Fruit fly (Drosophila melanogaster) whole organism, embryonic: ENCODE measurements around the gene CG12947.

Experiments
- CG11456 ChIP-seq: fragments of 200-800 bp; sonication (Bioruptor generic); IDR thresholded peaks from 3 replicates; pipeline ENCODE4 v1.3.6; 2022; ENCODE audit warnings: missing biosample characterization, missing genetic modification characterization
- CG14667 ChIP-seq: fragments of 200-800 bp; sonication (Bioruptor generic); IDR thresholded peaks from 2 replicates; pipeline ENCODE4 v1.3.6; 2022; ENCODE audit warnings: missing biosample characterization, missing genetic modification characterization
- CG5953 ChIP-seq: fragments of 200-800 bp; sonication (Bioruptor generic); IDR thresholded peaks from 2 replicates; pipeline ENCODE4 v1.3.6; 2022; ENCODE audit warnings: missing biosample characterization, missing genetic modification characterization
- E2f2 ChIP-seq: fragments of 200-800 bp; sonication (Bioruptor generic); IDR thresholded peaks from 2 replicates; pipeline ENCODE4 v1.3.6; 2022; ENCODE audit warnings: missing biosample characterization, missing genetic modification characterization
- Sin3A ChIP-seq: fragments of >200 bp; optimal IDR thresholded peaks from 2 replicates; lab custom pipeline; 2018
- bab2 ChIP-seq: fragments of 200-800 bp; sonication (Bioruptor generic); optimal IDR thresholded peaks from 2 replicates; lab custom pipeline; 2016; ENCODE audit warnings: missing biosample characterization, missing genetic modification characterization
- grau ChIP-seq: fragments of 200-800 bp; optimal IDR thresholded peaks from 3 replicates; lab custom pipeline; 2019; ENCODE audit warnings: missing biosample characterization, mild to moderate bottlenecking, missing genetic modification characterization, moderate library complexity
- sr ChIP-seq: fragments of 200-800 bp; sonication (Bioruptor generic); IDR thresholded peaks from 3 replicates; pipeline ENCODE4 v1.3.6; 2022; ENCODE audit warnings: missing biosample characterization, missing genetic modification characterization

DNA sequence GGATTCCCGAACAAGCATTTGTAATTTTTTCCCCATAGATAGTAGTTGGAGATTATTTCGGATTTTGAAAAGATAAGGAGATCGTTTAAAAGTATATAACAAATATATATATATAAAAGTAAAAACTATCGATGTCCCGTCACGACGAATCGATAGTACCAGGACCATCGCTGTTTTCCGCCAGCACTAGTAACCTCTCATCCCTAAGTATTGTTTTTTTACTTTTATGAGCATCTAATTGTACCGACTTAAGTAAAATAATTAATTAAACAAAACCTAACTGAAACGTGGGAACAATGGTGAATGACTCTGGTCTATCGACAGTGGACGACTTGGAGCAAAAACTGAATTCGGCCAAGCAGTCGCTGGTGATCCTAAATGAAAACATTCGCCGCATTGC is 39.2 kb upstream of the CG12947 start, which contains the start of gene Pnn:
- TF ChIP-seq E2f2 (GFP tag; lab: Robert Waterston, UW), result peak; percentile 29; the same call in 1 of the 2 replicates
- TF ChIP-seq CG14667, result no peak
- TF ChIP-seq grau (tag; lab: Kevin White, UChicago), result no peak
- no peak for TF ChIP-seq bab2
- no peak for TF ChIP-seq CG5953 (GFP tag; lab: Robert Waterston, UW)
- TF ChIP-seq sr (GFP tag; lab: Robert Waterston, UW), result no peak
- TF ChIP-seq CG11456, result no peak
- TF ChIP-seq Sin3A (lab: Kevin White, UChicago), result no peak
